Fruit fly (Drosophila melanogaster) whole organism, adult: ENCODE measurements around the gene JMJD6.

ENCODE experiments used
- CG11617 ChIP-seq: fragments of 200-800 bp; sonication (Bioruptor generic); optimal IDR thresholded peaks from 2 replicates; lab custom pipeline; 2017; ENCODE audit warnings: mild to moderate bottlenecking, missing biosample characterization, missing genetic modification reagents, missing genetic modification characterization
- CG12768 ChIP-seq: fragments of 200-800 bp; sonication (Bioruptor generic); optimal IDR thresholded peaks from 2 replicates; lab custom pipeline; 2017; ENCODE audit warnings: missing biosample characterization, missing genetic modification characterization, mild to moderate bottlenecking, moderate library complexity, missing genetic modification reagents
- CG14711 ChIP-seq: fragments of 200-800 bp; sonication (Bioruptor generic); optimal IDR thresholded peaks from 2 replicates; lab custom pipeline; 2018; ENCODE audit warnings: missing biosample characterization, mild to moderate bottlenecking, missing genetic modification characterization, moderate library complexity
- CG1620 ChIP-seq: fragments of 200-800 bp; sonication (Bioruptor generic); optimal IDR thresholded peaks from 2 replicates; lab custom pipeline; 2016; ENCODE audit warnings: missing biosample characterization, missing genetic modification characterization
- CG33017 ChIP-seq: fragments of 200-800 bp; sonication (Bioruptor generic); optimal IDR thresholded peaks from 2 replicates; lab custom pipeline; 2018; ENCODE audit warnings: missing biosample characterization, mild to moderate bottlenecking, missing genetic modification characterization, moderate library complexity
- CG5204 ChIP-seq: fragments of 200-800 bp; sonication (Bioruptor generic); optimal IDR thresholded peaks from 2 replicates; lab custom pipeline; 2016; ENCODE audit warnings: missing biosample characterization, missing genetic modification characterization
- CG7045 ChIP-seq: fragments of 200-800 bp; sonication (Bioruptor generic); optimal IDR thresholded peaks from 2 replicates; lab custom pipeline; 2017; ENCODE audit warnings: missing biosample characterization, mild to moderate bottlenecking, missing genetic modification characterization
- CG7101 ChIP-seq: fragments of 200-800 bp; sonication (Bioruptor generic); optimal IDR thresholded peaks from 2 replicates; lab custom pipeline; 2018; ENCODE audit warnings: missing biosample characterization, mild to moderate bottlenecking, missing genetic modification characterization, moderate library complexity
- Clk ChIP-seq: fragments of 200-800 bp; sonication (Bioruptor generic); optimal IDR thresholded peaks from 2 replicates; lab custom pipeline; 2017; ENCODE audit warnings: missing biosample characterization, missing genetic modification characterization
- Crg-1 ChIP-seq: fragments of 200-800 bp; sonication (Bioruptor generic); optimal IDR thresholded peaks from 2 replicates; lab custom pipeline; 2016; ENCODE audit warnings: missing biosample characterization, missing genetic modification characterization
- Hr96 ChIP-seq: fragments of 200-800 bp; sonication (Bioruptor generic); optimal IDR thresholded peaks from 2 replicates; lab custom pipeline; 2016; ENCODE audit warnings: missing biosample characterization, missing genetic modification characterization
- Mnt ChIP-seq: fragments of 200-800 bp; sonication (Bioruptor generic); optimal IDR thresholded peaks from 2 replicates; lab custom pipeline; 2016; ENCODE audit warnings: missing biosample characterization, mild to moderate bottlenecking, missing genetic modification characterization
- bab1 ChIP-seq: fragments of 200-800 bp; sonication (Bioruptor generic); optimal IDR thresholded peaks from 3 replicates; lab custom pipeline; 2019; ENCODE audit warnings: missing biosample characterization, mild to moderate bottlenecking, missing genetic modification characterization, moderate library complexity
- cic ChIP-seq: fragments of 200-800 bp; sonication (Bioruptor generic); optimal IDR thresholded peaks from 2 replicates; lab custom pipeline; 2017; ENCODE audit warnings: missing biosample characterization, mild to moderate bottlenecking, missing genetic modification characterization, moderate library complexity
- cnc ChIP-seq, 2 experiments: fragments of >200 bp; optimal IDR thresholded peaks; 2 replicates each; lab custom pipeline; 2017
- kay ChIP-seq: fragments of 200-800 bp; sonication (Bioruptor generic); peaks from one replicate; lab custom pipeline; 2016; ENCODE audit warnings: missing biosample characterization, missing genetic modification characterization, borderline replicate concordance
- ovo ChIP-seq: fragments of 200-800 bp; sonication (Bioruptor generic); optimal IDR thresholded peaks from 2 replicates; lab custom pipeline; 2016; ENCODE audit warnings: missing biosample characterization, missing genetic modification characterization
- pad ChIP-seq: fragments of 200-800 bp; sonication (Bioruptor generic); optimal IDR thresholded peaks from 3 replicates; lab custom pipeline; 2017; ENCODE audit warnings: missing biosample characterization, missing genetic modification characterization, mild to moderate bottlenecking, moderate library complexity, missing genetic modification reagents
- tj ChIP-seq: fragments of 200-800 bp; sonication (Bioruptor generic); optimal IDR thresholded peaks from 3 replicates; lab custom pipeline; 2017; ENCODE audit warnings: missing biosample characterization, mild to moderate bottlenecking, missing genetic modification characterization, moderate library complexity
- toe ChIP-seq: fragments of 200-800 bp; sonication (Bioruptor generic); optimal IDR thresholded peaks from 2 replicates; lab custom pipeline; 2016; ENCODE audit warnings: missing biosample characterization, missing genetic modification characterization

Gene JMJD6

DNA sequence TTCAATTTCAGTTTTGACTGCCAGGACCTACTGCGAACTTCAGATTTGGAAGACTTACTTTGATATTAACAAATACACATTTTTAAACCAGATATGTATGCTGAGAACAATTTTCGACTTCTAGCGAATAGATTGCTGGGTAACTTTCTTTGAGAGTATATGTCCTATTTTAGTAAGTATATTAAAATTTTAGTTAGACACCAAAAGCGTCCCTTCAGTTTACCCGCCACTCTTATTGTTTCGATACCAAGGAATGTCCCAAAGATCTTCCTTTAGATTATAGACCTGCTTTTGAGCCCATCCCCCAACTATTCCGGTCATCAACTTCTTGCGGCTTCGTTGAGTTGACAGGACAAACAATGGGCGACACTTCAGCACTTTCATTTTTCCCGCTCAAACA is 22.0 kb downstream of the JMJD6 start, which contains the start of gene CG5388:
Gene CG5388 (minus strand): TSS at position 101 of the 400 bp plus-strand sequence.
- no peak for TF ChIP-seq ovo (GFP tag; lab: Kevin White, UChicago)
- TF ChIP-seq CG12768 (GFP tag; lab: Kevin White, UChicago): no peak
- no peak for TF ChIP-seq CG11617 (GFP tag; lab: Kevin White, UChicago)
- no peak for TF ChIP-seq cic (GFP tag; lab: Kevin White, UChicago)
- no peak for TF ChIP-seq Mnt (GFP tag; lab: Kevin White, UChicago)
- TF ChIP-seq Hr96 (GFP tag; lab: Kevin White, UChicago): no peak
- TF ChIP-seq tj: no peak
- no peak for TF ChIP-seq CG14711 (tag; lab: Kevin White, UChicago)
- no peak for TF ChIP-seq Clk (GFP tag; lab: Kevin White, UChicago)
- no peak for TF ChIP-seq cnc (optimal IDR thresholded peaks at IDR 0.05; lab: Kevin White, UChicago)
- no peak for TF ChIP-seq bab1
- TF ChIP-seq toe (GFP tag; lab: Kevin White, UChicago): no peak
- TF ChIP-seq pad: no peak
- TF ChIP-seq CG7045: no peak
- TF ChIP-seq CG33017 (tag; lab: Kevin White, UChicago): no peak
- TF ChIP-seq Crg-1 (GFP tag; lab: Kevin White, UChicago): no peak
- TF ChIP-seq CG1620 (GFP tag; lab: Kevin White, UChicago): no peak
- no peak for TF ChIP-seq CG5204 (GFP tag; lab: Kevin White, UChicago)

DNA sequence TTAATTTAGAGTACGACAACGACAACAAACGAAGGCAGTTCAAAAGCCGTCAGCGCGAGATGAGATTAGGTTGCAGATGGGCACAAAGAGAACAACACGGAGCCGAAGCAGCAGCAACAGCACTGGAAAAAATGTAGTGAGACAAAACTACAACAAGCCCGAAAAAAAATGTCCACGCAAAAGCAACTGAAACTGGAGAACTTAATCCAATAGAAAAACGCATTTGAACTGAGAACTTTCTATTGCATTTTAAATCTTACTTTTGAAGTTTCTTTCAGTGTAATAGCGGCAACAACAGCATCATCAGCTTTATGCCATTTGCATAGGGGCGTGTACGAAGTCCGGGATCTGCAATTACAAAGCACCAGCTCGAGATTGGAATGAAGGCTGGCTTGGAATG is 22.7 kb downstream of the JMJD6 start:
- TF ChIP-seq kay (GFP tag; lab: Kevin White, UChicago): no peak
- TF ChIP-seq tj: no peak
- no peak for TF ChIP-seq CG14711 (tag; lab: Kevin White, UChicago)
- TF ChIP-seq toe (GFP tag; lab: Kevin White, UChicago): no peak
- TF ChIP-seq Hr96 (GFP tag; lab: Kevin White, UChicago): no peak
- no peak for TF ChIP-seq CG7101 (tag; lab: Kevin White, UChicago)
- TF ChIP-seq Crg-1 (GFP tag; lab: Kevin White, UChicago): no peak
- no peak for TF ChIP-seq cnc (optimal IDR thresholded peaks at IDR 0.05; lab: Kevin White, UChicago)
- TF ChIP-seq Mnt (GFP tag; lab: Kevin White, UChicago): no peak
- TF ChIP-seq Clk (GFP tag; lab: Kevin White, UChicago): no peak
- TF ChIP-seq cic (GFP tag; lab: Kevin White, UChicago): no peak
- no peak for TF ChIP-seq CG1620 (GFP tag; lab: Kevin White, UChicago)
- no peak for TF ChIP-seq bab1
- TF ChIP-seq CG33017 (tag; lab: Kevin White, UChicago): no peak

DNA sequence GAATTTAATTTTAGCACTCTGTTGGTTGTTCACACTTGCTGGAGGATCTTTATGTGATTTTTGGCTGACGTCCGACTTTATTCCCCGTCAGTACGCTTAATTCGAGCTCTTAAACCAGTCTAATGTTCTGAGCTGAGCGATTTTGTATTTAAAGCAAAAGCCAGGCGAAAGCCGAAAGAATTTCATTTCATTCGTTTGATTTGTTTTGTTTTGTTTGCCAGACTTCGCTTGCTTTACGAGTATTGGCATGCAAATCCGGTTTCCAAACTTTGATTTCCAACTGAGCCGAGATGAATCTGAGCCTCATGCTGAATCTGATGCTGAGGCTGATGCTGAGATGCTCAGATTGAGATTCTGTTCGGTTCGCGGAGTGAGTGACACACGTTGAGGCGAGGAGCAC is 28.1 kb downstream of the JMJD6 start, which contains the start of gene CG5391:
Gene CG5391 (minus strand): TSS at position 101 of the 400 bp plus-strand sequence.
- TF ChIP-seq bab1 (no peak), CG14711 (tag; lab: Kevin White, UChicago) (no peak), Crg-1 (GFP tag; lab: Kevin White, UChicago) (no peak), ovo (GFP tag; lab: Kevin White, UChicago) (no peak), pad (no peak), CG33017 (tag; lab: Kevin White, UChicago) (no peak), Hr96 (GFP tag; lab: Kevin White, UChicago) (no peak), CG7045 (no peak), CG1620 (GFP tag; lab: Kevin White, UChicago) (no peak), cic (GFP tag; lab: Kevin White, UChicago) (no peak), toe (GFP tag; lab: Kevin White, UChicago) (no peak), CG5204 (GFP tag; lab: Kevin White, UChicago) (no peak), CG7101 (tag; lab: Kevin White, UChicago) (no peak), CG12768 (GFP tag; lab: Kevin White, UChicago) (no peak), cnc (optimal IDR thresholded peaks at IDR 0.05; lab: Kevin White, UChicago) (no peak), CG11617 (GFP tag; lab: Kevin White, UChicago) (no peak)

DNA sequence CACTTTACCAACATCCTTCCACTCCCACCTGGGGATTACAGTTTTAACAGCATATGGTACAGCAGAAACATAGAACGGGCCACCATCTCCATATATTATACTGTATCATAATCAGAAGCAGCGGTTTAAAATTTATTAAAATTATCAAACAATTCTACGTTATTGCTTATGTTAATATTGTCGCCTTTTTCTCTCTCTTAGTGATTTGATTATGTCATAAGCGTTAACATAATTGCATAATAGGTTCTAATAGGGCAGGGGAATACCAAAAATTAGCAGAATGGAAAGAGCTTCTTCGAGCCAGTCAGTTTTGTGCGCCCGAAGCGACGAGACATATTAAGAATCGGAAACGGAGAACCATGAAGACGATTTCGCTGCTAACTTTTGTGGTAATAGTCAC is 30.5 kb downstream of the JMJD6 start, which contains the start of gene CG13862:
Gene CG13862 (plus strand): TSS at position 301 of the 400 bp plus-strand sequence.
- TF ChIP-seq Crg-1 (GFP tag; lab: Kevin White, UChicago) (no peak), cnc (optimal IDR thresholded peaks at IDR 0.05; lab: Kevin White, UChicago) (no peak), toe (GFP tag; lab: Kevin White, UChicago) (no peak), kay (GFP tag; lab: Kevin White, UChicago) (no peak), Hr96 (GFP tag; lab: Kevin White, UChicago) (no peak), CG33017 (tag; lab: Kevin White, UChicago) (no peak), ovo (GFP tag; lab: Kevin White, UChicago) (no peak)

DNA sequence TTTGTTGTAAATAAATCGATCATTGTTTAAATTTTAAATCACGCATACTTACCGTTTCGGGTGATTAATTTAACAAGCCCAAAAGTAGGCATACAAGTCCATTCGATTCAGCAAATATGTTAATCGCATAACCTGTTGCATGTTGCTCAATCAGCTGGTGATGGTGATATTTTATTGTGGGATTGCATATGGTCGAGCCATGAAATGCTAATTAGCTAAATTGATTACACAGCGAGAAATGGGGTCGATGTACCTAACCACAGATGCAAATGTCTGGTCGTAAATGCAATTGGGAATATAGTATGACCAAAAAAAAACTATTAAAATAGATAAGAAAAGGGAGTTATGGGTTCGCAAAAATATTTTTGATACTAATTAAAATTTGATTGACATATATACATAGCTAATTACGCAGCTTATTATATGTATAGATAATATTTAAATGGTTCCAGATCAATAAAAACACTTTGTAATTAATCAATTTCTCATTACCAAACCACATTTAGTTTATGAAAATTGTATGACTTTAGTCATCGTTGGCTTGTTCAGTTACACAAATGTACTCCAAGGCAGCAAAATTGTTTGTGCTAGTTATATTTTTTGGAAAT is 31.6 kb downstream of the JMJD6 start, which contains the start of gene CG33721:
Gene CG33721 (plus strand): TSS at position 558 of the 608 bp plus-strand sequence.
- TF ChIP-seq ovo (GFP tag; lab: Kevin White, UChicago): no peak
- TF ChIP-seq CG11617 (GFP tag; lab: Kevin White, UChicago): no peak
- no peak for TF ChIP-seq Mnt (GFP tag; lab: Kevin White, UChicago)
- TF ChIP-seq Crg-1 (GFP tag; lab: Kevin White, UChicago): no peak
- no peak for TF ChIP-seq CG33017 (tag; lab: Kevin White, UChicago)
- no peak for TF ChIP-seq cic (GFP tag; lab: Kevin White, UChicago)
